Fruit fly (Drosophila melanogaster): ENCODE results near the gene CG31125.

CG31125 gene

DNA sequence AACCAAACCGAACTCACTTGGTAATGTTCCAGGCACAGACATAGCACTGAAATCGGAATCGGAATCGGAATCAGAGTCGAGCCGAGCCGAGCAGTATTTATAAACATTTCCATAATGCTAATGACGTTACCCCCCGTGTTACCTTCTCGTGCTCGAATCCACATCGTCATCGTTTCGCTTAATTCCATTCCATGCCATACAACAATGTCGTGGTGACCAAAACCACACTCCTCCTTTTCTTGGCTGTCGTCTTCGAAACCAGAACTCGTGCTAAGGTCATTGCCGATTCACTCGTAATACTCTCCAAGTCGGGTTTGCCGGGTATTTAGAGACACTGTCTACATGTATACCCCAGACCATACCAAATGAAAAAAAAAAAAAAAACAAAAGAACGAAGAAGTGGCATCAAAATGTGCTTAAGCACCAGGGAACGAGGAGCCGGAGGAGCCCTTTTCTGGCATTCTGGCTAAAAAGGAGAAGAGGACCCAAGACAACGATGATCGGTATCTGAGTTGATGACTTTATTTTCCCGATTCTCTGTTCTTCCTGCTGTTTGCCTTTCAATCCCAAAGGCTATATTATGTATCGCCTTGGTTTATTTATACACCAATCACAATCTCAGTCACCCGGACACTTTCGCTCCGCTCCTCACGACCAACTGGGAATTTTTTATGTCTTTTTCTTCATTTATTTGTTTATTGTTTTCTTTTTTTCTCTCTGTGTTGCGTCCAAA, 51.1 kb downstream of the CG31125 start:
- TF ChIP-seq psq (optimal IDR thresholded peaks at IDR 0.05) (no peak), Myc (optimal IDR thresholded peaks at IDR 0.05) (no peak), Sin3A (optimal IDR thresholded peaks at IDR 0.05) (no peak), h (optimal IDR thresholded peaks at IDR 0.05) (no peak), insv (optimal IDR thresholded peaks at IDR 0.05) (no peak), ttk (optimal IDR thresholded peaks at IDR 0.05) (no peak)
